Worm (Caenorhabditis elegans): ENCODE data around the gene mrpl-28.
A peak's percentile ranks its signal among the peaks of the same experiment; 100 is the strongest.

DNA sequence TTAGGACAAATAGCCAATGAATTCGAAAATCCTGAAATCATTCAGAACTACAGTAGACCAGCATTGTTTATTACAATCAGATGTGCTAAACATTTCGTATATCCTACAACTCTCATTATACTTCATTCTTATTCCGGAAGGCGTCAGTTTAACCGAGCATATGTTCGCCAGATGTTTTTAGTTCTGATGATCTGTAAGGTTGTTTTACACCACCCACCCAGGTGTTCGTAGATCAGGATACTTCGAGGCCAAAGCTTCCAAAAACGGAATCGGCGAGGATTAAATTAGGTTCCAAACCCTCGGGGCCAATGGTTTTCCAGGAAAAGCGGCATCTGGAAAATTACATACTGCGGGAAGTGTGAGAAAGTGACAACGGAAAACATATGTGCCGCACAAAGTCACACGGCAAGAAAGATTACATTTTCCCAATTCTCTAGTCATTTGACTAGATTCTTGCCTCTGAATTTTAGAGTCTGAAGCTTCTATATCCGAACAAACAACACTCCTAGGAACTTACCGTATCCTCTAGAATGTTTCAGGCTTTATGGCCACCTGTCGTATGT is 4.8 kb upstream of the mrpl-28 start:
- no peak for TF ChIP-seq ceh-16 (tag; optimal IDR thresholded peaks at IDR 0.05)
- TF ChIP-seq lin-13 (GFP tag; optimal IDR thresholded peaks at IDR 0.05): no peak
- TF ChIP-seq zag-1 (tag; optimal IDR thresholded peaks at IDR 0.05): no peak
- peak in 1 of 2 experiments; percentile 26 for TF ChIP-seq lsy-2 (tag; optimal IDR thresholded peaks at IDR 0.05)
- TF ChIP-seq fos-1 (tag; optimal IDR thresholded peaks at IDR 0.05): no peak
- TF ChIP-seq lin-11 (tag; optimal IDR thresholded peaks at IDR 0.05): peak; percentile 14
- TF ChIP-seq unc-62 (GFP tag; optimal IDR thresholded peaks at IDR 0.05): no peak
- no peak for TF ChIP-seq snpc-4 (tag; optimal IDR thresholded peaks at IDR 0.05)
- TF ChIP-seq C34F6.9 (tag; optimal IDR thresholded peaks at IDR 0.05): no peak
- no peak for TF ChIP-seq mdl-1 (tag; optimal IDR thresholded peaks at IDR 0.05)

All from whole organism, L2 larva.